Fruit fly (Drosophila melanogaster) whole organism, embryonic: Measurements from ENCODE around the gene Nepl20.

ENCODE experiments used
- B-H2 ChIP-seq: fragments of 200-800 bp; sonication (Bioruptor generic); optimal IDR thresholded peaks from 2 replicates; lab custom pipeline; 2018; ENCODE audit warnings: missing biosample characterization, mild to moderate bottlenecking, missing genetic modification characterization
- CG10366 ChIP-seq: fragments of 200-800 bp; sonication (Bioruptor generic); IDR thresholded peaks from 2 replicates; pipeline ENCODE4 v1.3.6; 2022; ENCODE audit warnings: missing biosample characterization, missing genetic modification characterization
- CG11093 ChIP-seq: fragments of 200-800 bp; sonication (Bioruptor generic); IDR thresholded peaks from 3 replicates; pipeline ENCODE4 v1.3.6; 2022; ENCODE audit warnings: missing biosample characterization, missing genetic modification characterization
- CG13123 ChIP-seq: fragments of 200-800 bp; sonication (Bioruptor generic); optimal IDR thresholded peaks from 2 replicates; lab custom pipeline; 2016; ENCODE audit warnings: missing biosample characterization, missing genetic modification characterization
- CG31388 ChIP-seq: fragments of 200-800 bp; sonication (Bioruptor generic); optimal IDR thresholded peaks from 2 replicates; lab custom pipeline; 2016; ENCODE audit warnings: missing biosample characterization, missing genetic modification characterization
- CG3281 ChIP-seq: fragments of 200-800 bp; sonication (Bioruptor generic); optimal IDR thresholded peaks from 3 replicates; lab custom pipeline; 2017; ENCODE audit warnings: missing biosample characterization, mild to moderate bottlenecking, missing genetic modification characterization
- CG4730 ChIP-seq: fragments of 200-800 bp; sonication (Bioruptor generic); IDR thresholded peaks from 2 replicates; pipeline ENCODE4 v1.3.6; 2022; ENCODE audit warnings: missing biosample characterization, missing genetic modification characterization
- CG5245 ChIP-seq: fragments of 200-800 bp; sonication (Bioruptor generic); optimal IDR thresholded peaks from 3 replicates; lab custom pipeline; 2016; ENCODE audit warnings: missing biosample characterization, missing genetic modification characterization
- CG5953 ChIP-seq: fragments of 200-800 bp; sonication (Bioruptor generic); IDR thresholded peaks from 2 replicates; pipeline ENCODE4 v1.3.6; 2022; ENCODE audit warnings: missing biosample characterization, missing genetic modification characterization
- CG7372 ChIP-seq: fragments of 200-800 bp; sonication (Bioruptor generic); IDR thresholded peaks from 2 replicates; pipeline ENCODE4 v1.3.6; 2022; ENCODE audit warnings: missing biosample characterization, missing genetic modification characterization
- CG7556 ChIP-seq: fragments of 200-800 bp; sonication (Bioruptor generic); optimal IDR thresholded peaks from 2 replicates; lab custom pipeline; 2017; ENCODE audit warnings: missing biosample characterization, mild to moderate bottlenecking, missing genetic modification characterization
- CG7839 ChIP-seq: fragments of 200-800 bp; sonication (Bioruptor generic); optimal IDR thresholded peaks from 3 replicates; lab custom pipeline; 2018; ENCODE audit warnings: missing biosample characterization, mild to moderate bottlenecking, missing genetic modification characterization, moderate library complexity
- CG7963 ChIP-seq: fragments of 200-800 bp; sonication (Bioruptor generic); IDR thresholded peaks from 3 replicates; pipeline ENCODE4 v1.3.6; 2022; ENCODE audit warnings: missing biosample characterization, missing genetic modification characterization; ENCODE audit not compliant: partially characterized antibody
- CG8944 ChIP-seq: fragments of 200-800 bp; sonication (Bioruptor generic); optimal IDR thresholded peaks from 3 replicates; lab custom pipeline; 2016; ENCODE audit warnings: missing biosample characterization, missing genetic modification characterization
- D19A ChIP-seq: fragments of 200-800 bp; optimal IDR thresholded peaks from 3 replicates; lab custom pipeline; 2019; ENCODE audit warnings: missing biosample characterization, mild to moderate bottlenecking, missing genetic modification characterization, moderate library complexity
- D19B ChIP-seq: fragments of 200-800 bp; sonication (Bioruptor generic); optimal IDR thresholded peaks from 2 replicates; lab custom pipeline; 2017; ENCODE audit warnings: missing biosample characterization, mild to moderate bottlenecking, missing genetic modification characterization
- Dad ChIP-seq: fragments of 200-800 bp; sonication (Bioruptor generic); optimal IDR thresholded peaks from 3 replicates; lab custom pipeline; 2016; ENCODE audit warnings: missing biosample characterization, missing genetic modification characterization
- Drgx ChIP-seq: fragments of 200-800 bp; sonication (Bioruptor generic); IDR thresholded peaks from 2 replicates; pipeline ENCODE4 v1.3.6; 2022; ENCODE audit warnings: missing biosample characterization, missing genetic modification characterization
- ERR ChIP-seq: fragments of 200-800 bp; sonication (Bioruptor generic); optimal IDR thresholded peaks from 2 replicates; lab custom pipeline; 2016; ENCODE audit warnings: missing biosample characterization, missing genetic modification characterization
- Elba2 ChIP-seq: fragments of 200-800 bp; sonication (Bioruptor generic); optimal IDR thresholded peaks from 3 replicates; lab custom pipeline; 2016; ENCODE audit warnings: missing biosample characterization, missing genetic modification characterization
- H2.0 ChIP-seq: fragments of 200-800 bp; sonication (Bioruptor generic); IDR thresholded peaks from 2 replicates; pipeline ENCODE4 v1.3.6; 2022; ENCODE audit warnings: missing biosample characterization, missing genetic modification characterization
- Hsf ChIP-seq: fragments of 200-800 bp; sonication (Bioruptor generic); optimal IDR thresholded peaks from 3 replicates; lab custom pipeline; 2016; ENCODE audit warnings: missing biosample characterization, missing genetic modification characterization
- Neu2 ChIP-seq: fragments of 200-800 bp; sonication (Bioruptor generic); optimal IDR thresholded peaks from 3 replicates; lab custom pipeline; 2016; ENCODE audit warnings: missing biosample characterization, missing genetic modification characterization, borderline replicate concordance
- TFAM ChIP-seq: fragments of 200-800 bp; sonication (Bioruptor generic); optimal IDR thresholded peaks from 2 replicates; lab custom pipeline; 2017; ENCODE audit warnings: missing biosample characterization, missing genetic modification characterization, inconsistent platforms
- Xbp1 ChIP-seq: fragments of 200-800 bp; sonication (Bioruptor generic); optimal IDR thresholded peaks from 3 replicates; lab custom pipeline; 2016; ENCODE audit warnings: missing biosample characterization, mild to moderate bottlenecking, missing genetic modification characterization
- Xrp1 ChIP-seq: fragments of 200-800 bp; sonication (Bioruptor generic); IDR thresholded peaks from 2 replicates; pipeline ENCODE4 v1.3.6; 2022; ENCODE audit warnings: missing biosample characterization, missing genetic modification characterization
- YL-1 ChIP-seq: fragments of 200-800 bp; sonication (Bioruptor generic); optimal IDR thresholded peaks from 3 replicates; lab custom pipeline; 2017; ENCODE audit warnings: missing biosample characterization, mild to moderate bottlenecking, missing genetic modification characterization
- abd-A ChIP-seq: fragments of 200-800 bp; sonication (Bioruptor generic); optimal IDR thresholded peaks from 3 replicates; lab custom pipeline; 2019; ENCODE audit warnings: missing biosample characterization, mild to moderate bottlenecking, missing genetic modification characterization, moderate library complexity
- ash1 ChIP-seq: fragments of 200-800 bp; sonication (Bioruptor generic); optimal IDR thresholded peaks from 2 replicates; lab custom pipeline; 2018; ENCODE audit warnings: missing biosample characterization, mild to moderate bottlenecking, missing genetic modification characterization
- bcd ChIP-seq: fragments of 200-800 bp; sonication (Bioruptor generic); optimal IDR thresholded peaks from 2 replicates; lab custom pipeline; 2017; ENCODE audit warnings: missing biosample characterization, mild to moderate bottlenecking, missing genetic modification characterization
- dimm ChIP-seq: fragments of 200-800 bp; sonication (Bioruptor generic); IDR thresholded peaks from 2 replicates; pipeline ENCODE4 v1.3.6; 2022; ENCODE audit warnings: missing biosample characterization, missing genetic modification characterization
- emc ChIP-seq: fragments of 200-800 bp; sonication (Bioruptor generic); optimal IDR thresholded peaks from 2 replicates; lab custom pipeline; 2016; ENCODE audit warnings: missing biosample characterization, missing genetic modification characterization
- ewg ChIP-seq: fragments of 200-800 bp; sonication (Bioruptor generic); optimal IDR thresholded peaks from 3 replicates; lab custom pipeline; 2017; ENCODE audit warnings: mild to moderate bottlenecking, missing biosample characterization, missing genetic modification reagents, missing genetic modification characterization
- fd64A ChIP-seq: fragments of 200-800 bp; sonication (Bioruptor generic); optimal IDR thresholded peaks from 3 replicates; lab custom pipeline; 2018; ENCODE audit warnings: missing biosample characterization, mild to moderate bottlenecking, missing genetic modification characterization
- fd96Cb ChIP-seq: fragments of 200-800 bp; sonication (Bioruptor generic); optimal IDR thresholded peaks from 2 replicates; lab custom pipeline; 2018; ENCODE audit warnings: missing biosample characterization, mild to moderate bottlenecking, missing genetic modification characterization, moderate library complexity
- hb ChIP-seq: fragments of 200-800 bp; sonication (Bioruptor generic); IDR thresholded peaks from 3 replicates; pipeline ENCODE4 v1.3.6; 2022; ENCODE audit warnings: missing biosample characterization, missing genetic modification characterization; ENCODE audit not compliant: partially characterized antibody
- her ChIP-seq: fragments of 200-800 bp; sonication (Bioruptor generic); optimal IDR thresholded peaks from 2 replicates; lab custom pipeline; 2016; ENCODE audit warnings: missing biosample characterization, missing genetic modification characterization
- kah ChIP-seq: fragments of 200-800 bp; sonication (Bioruptor generic); optimal IDR thresholded peaks from 2 replicates; lab custom pipeline; 2018; ENCODE audit warnings: missing biosample characterization, mild to moderate bottlenecking, missing genetic modification characterization
- klu ChIP-seq: fragments of 200-800 bp; sonication (Bioruptor generic); IDR thresholded peaks from 2 replicates; pipeline ENCODE4 v1.3.6; 2022; ENCODE audit warnings: missing biosample characterization, missing genetic modification characterization
- lbe ChIP-seq: fragments of 200-800 bp; sonication (Bioruptor generic); optimal IDR thresholded peaks from 2 replicates; lab custom pipeline; 2016; ENCODE audit warnings: missing biosample characterization, mild to moderate bottlenecking, missing genetic modification characterization
- salm ChIP-seq: fragments of 200-800 bp; sonication (Bioruptor generic); optimal IDR thresholded peaks from 2 replicates; lab custom pipeline; 2018; ENCODE audit warnings: missing biosample characterization, mild to moderate bottlenecking, missing genetic modification characterization
- sima ChIP-seq: fragments of 200-800 bp; sonication (Bioruptor generic); optimal IDR thresholded peaks from 2 replicates; lab custom pipeline; 2016; ENCODE audit warnings: missing biosample characterization, missing genetic modification characterization
- ssp ChIP-seq: fragments of 200-800 bp; sonication (Bioruptor generic); IDR thresholded peaks from 2 replicates; pipeline ENCODE4 v1.3.6; 2022; ENCODE audit warnings: missing biosample characterization, missing genetic modification characterization
- wdn ChIP-seq: fragments of 200-800 bp; sonication (Bioruptor generic); IDR thresholded peaks from 2 replicates; pipeline ENCODE4 v1.3.6; 2022; ENCODE audit warnings: missing biosample characterization, missing genetic modification characterization
- wek ChIP-seq: fragments of 200-800 bp; sonication (Bioruptor generic); optimal IDR thresholded peaks from 3 replicates; lab custom pipeline; 2018; ENCODE audit warnings: missing biosample characterization, mild to moderate bottlenecking, missing genetic modification characterization, moderate library complexity

Gene Nepl20

dm6 chr3R:28904816-28905435 is 24.3 kb downstream of the Nepl20 start (continued):
- TF ChIP-seq Neu2 (GFP tag; lab: Kevin White, UChicago) (no peak), bcd (GFP tag; lab: Kevin White, UChicago) (peak; percentile 76), CG11093 (peak; percentile 61; the same call in 2 of the 3 replicates), CG3281 (GFP tag; lab: Kevin White, UChicago) (peak; percentile 68), Drgx (GFP tag; lab: Robert Waterston, UW) (peak; percentile 83), sima (GFP tag; lab: Kevin White, UChicago) (no peak), Xbp1 (GFP tag; lab: Kevin White, UChicago) (peak; percentile 84), emc (GFP tag; lab: Kevin White, UChicago) (peak; percentile 73), kah (GFP tag; lab: Kevin White, UChicago) (no peak), H2.0 (GFP tag; lab: Robert Waterston, UW) (peak; percentile 83), wdn (GFP tag; lab: Robert Waterston, UW) (peak; percentile 79; the same call in 1 of the 2 replicates), TFAM (GFP tag; lab: Kevin White, UChicago) (no peak), ash1 (no peak), Elba2 (GFP tag; lab: Kevin White, UChicago) (no peak), ERR (GFP tag; lab: Kevin White, UChicago) (peak; percentile 75), CG31388 (GFP tag; lab: Kevin White, UChicago) (no peak), ewg (GFP tag; lab: Kevin White, UChicago) (peak; percentile 41), dimm (GFP tag; lab: Robert Waterston, UW) (peak; percentile 35; the same call in 1 of the 2 replicates), CG7372 (GFP tag; lab: Robert Waterston, UW) (peak; percentile 68), CG5245 (peak; percentile 22), CG8944 (GFP tag; lab: Kevin White, UChicago) (peak; percentile 66), her (GFP tag; lab: Kevin White, UChicago) (peak; percentile 82), lbe (GFP tag; lab: Kevin White, UChicago) (no peak), wek (peak; percentile 14), CG4730 (GFP tag; lab: Robert Waterston, UW) (peak; percentile 78), CG7556 (GFP tag; lab: Kevin White, UChicago) (peak; percentile 31), CG7839 (tag; lab: Kevin White, UChicago) (peak; percentile 82), CG5953 (peak; percentile 66), fd96Cb (tag; lab: Kevin White, UChicago) (peak; percentile 48), D19B (GFP tag; lab: Kevin White, UChicago) (peak; percentile 54), Dad (GFP tag; lab: Kevin White, UChicago) (peak; percentile 76), abd-A (tag; lab: Kevin White, UChicago) (no peak), hb (GFP tag; lab: Robert Waterston, UW) (no peak), D19A (tag; lab: Kevin White, UChicago) (peak; percentile 42), B-H2 (GFP tag; lab: Kevin White, UChicago) (peak; percentile 64), CG10366 (GFP tag; lab: Robert Waterston, UW) (peak; percentile 85), salm (peak; percentile 33), CG13123 (GFP tag; lab: Kevin White, UChicago) (peak; percentile 21), CG7963 (no peak), Xrp1 (GFP tag; lab: Robert Waterston, UW) (peak; percentile 68), klu (GFP tag; lab: Robert Waterston, UW) (peak; percentile 68; the same call in 1 of the 2 replicates), Hsf (GFP tag; lab: Kevin White, UChicago) (peak; percentile 69), ssp (GFP tag; lab: Robert Waterston, UW) (peak; percentile 63), YL-1 (GFP tag; lab: Kevin White, UChicago) (no peak), fd64A (GFP tag; lab: Kevin White, UChicago) (no peak)
- TF ChIP-seq, all 482 proteins: peak for 328
